Fruit fly (Drosophila melanogaster) whole organism, embryonic: ENCODE results near the gene EndoGI.

ENCODE experiments used
- BEAF-32 ChIP-seq: fragments of 200-800 bp; sonication (Bioruptor generic); optimal IDR thresholded peaks from 3 replicates; lab custom pipeline; 2017; ENCODE audit warnings: missing biosample characterization, missing genetic modification characterization, mild to moderate bottlenecking, moderate library complexity, missing genetic modification reagents
- CG11456 ChIP-seq: fragments of 200-800 bp; sonication (Bioruptor generic); IDR thresholded peaks from 3 replicates; pipeline ENCODE4 v1.3.6; 2022; ENCODE audit warnings: missing biosample characterization, missing genetic modification characterization
- CG12299 ChIP-seq: fragments of 200-800 bp; sonication (Bioruptor generic); optimal IDR thresholded peaks from 2 replicates; lab custom pipeline; 2018; ENCODE audit warnings: missing biosample characterization, mild to moderate bottlenecking, missing genetic modification characterization
- CG14050 ChIP-seq: fragments of 200-800 bp; sonication (Bioruptor generic); IDR thresholded peaks from 3 replicates; pipeline ENCODE4 v1.3.6; 2022; ENCODE audit warnings: missing biosample characterization, missing genetic modification characterization
- CG14860 ChIP-seq: fragments of 200-800 bp; sonication (Bioruptor generic); IDR thresholded peaks from 3 replicates; pipeline ENCODE4 v1.3.6; 2022; ENCODE audit warnings: missing biosample characterization, missing genetic modification characterization; ENCODE audit not compliant: partially characterized antibody
- CG15514 ChIP-seq: fragments of 200-800 bp; sonication (Bioruptor generic); optimal IDR thresholded peaks from 3 replicates; lab custom pipeline; 2017; ENCODE audit warnings: missing biosample characterization, missing genetic modification characterization, mild to moderate bottlenecking, moderate library complexity, missing genetic modification reagents
- CG1603 ChIP-seq: fragments of 200-800 bp; sonication (Bioruptor generic); optimal IDR thresholded peaks from 2 replicates; lab custom pipeline; 2019; ENCODE audit warnings: missing biosample characterization, mild to moderate bottlenecking, missing genetic modification characterization, moderate library complexity
- CG16815 ChIP-seq: fragments of 200-800 bp; sonication (Bioruptor generic); optimal IDR thresholded peaks from 3 replicates; lab custom pipeline; 2017; ENCODE audit warnings: missing biosample characterization, mild to moderate bottlenecking, missing genetic modification characterization
- CG17186 ChIP-seq: fragments of 200-800 bp; sonication (Bioruptor generic); optimal IDR thresholded peaks from 3 replicates; lab custom pipeline; 2017; ENCODE audit warnings: missing biosample characterization, missing genetic modification reagents, missing genetic modification characterization
- CG17359 ChIP-seq: fragments of 200-800 bp; sonication (Bioruptor generic); optimal IDR thresholded peaks from 3 replicates; lab custom pipeline; 2018; ENCODE audit warnings: missing biosample characterization, mild to moderate bottlenecking, missing genetic modification characterization, moderate library complexity
- CG18599 ChIP-seq: fragments of 200-800 bp; sonication (Bioruptor generic); optimal IDR thresholded peaks from 3 replicates; lab custom pipeline; 2017; ENCODE audit warnings: missing biosample characterization, missing genetic modification characterization, mild to moderate bottlenecking, moderate library complexity, missing genetic modification reagents
- CG18764 ChIP-seq: fragments of 200-800 bp; sonication (Bioruptor generic); optimal IDR thresholded peaks from 3 replicates; lab custom pipeline; 2016; ENCODE audit warnings: missing biosample characterization, missing genetic modification characterization
- CG31365 ChIP-seq: fragments of 200-800 bp; sonication (Bioruptor generic); optimal IDR thresholded peaks from 2 replicates; lab custom pipeline; 2018; ENCODE audit warnings: missing biosample characterization, mild to moderate bottlenecking, missing genetic modification characterization
- CG34422 ChIP-seq: fragments of 200-800 bp; sonication (Bioruptor generic); IDR thresholded peaks from 3 replicates; pipeline ENCODE4 v1.3.6; 2022; ENCODE audit warnings: missing biosample characterization, missing genetic modification characterization
- CG6791 ChIP-seq: fragments of 200-800 bp; sonication (Bioruptor generic); IDR thresholded peaks from 3 replicates; pipeline ENCODE4 v1.3.6; 2022; ENCODE audit warnings: missing biosample characterization, missing genetic modification characterization; ENCODE audit not compliant: partially characterized antibody
- CG7271 ChIP-seq: fragments of 200-800 bp; sonication (Bioruptor generic); optimal IDR thresholded peaks from 2 replicates; lab custom pipeline; 2018; ENCODE audit warnings: missing biosample characterization, mild to moderate bottlenecking, missing genetic modification characterization, moderate library complexity
- CG7357 ChIP-seq: fragments of 200-800 bp; sonication (Bioruptor generic); IDR thresholded peaks from 3 replicates; pipeline ENCODE4 v1.3.6; 2022; ENCODE audit warnings: missing biosample characterization, missing genetic modification characterization
- CG7556 ChIP-seq: fragments of 200-800 bp; sonication (Bioruptor generic); optimal IDR thresholded peaks from 2 replicates; lab custom pipeline; 2017; ENCODE audit warnings: missing biosample characterization, mild to moderate bottlenecking, missing genetic modification characterization
- CG9215 ChIP-seq: fragments of 200-800 bp; sonication (Bioruptor generic); IDR thresholded peaks from 2 replicates; pipeline ENCODE4 v1.3.6; 2022; ENCODE audit warnings: missing biosample characterization, missing genetic modification characterization
- Fer1 ChIP-seq: fragments of 200-800 bp; sonication (Bioruptor generic); optimal IDR thresholded peaks from 2 replicates; lab custom pipeline; 2017; ENCODE audit warnings: missing biosample characterization, mild to moderate bottlenecking, missing genetic modification characterization
- HLH3B ChIP-seq: fragments of 200-800 bp; sonication (Bioruptor generic); IDR thresholded peaks from 2 replicates; pipeline ENCODE4 v1.3.6; 2022; ENCODE audit warnings: missing biosample characterization, missing genetic modification characterization
- MESR4 ChIP-seq: fragments of 200-800 bp; sonication (Bioruptor generic); optimal IDR thresholded peaks from 2 replicates; lab custom pipeline; 2018; ENCODE audit warnings: missing biosample characterization, mild to moderate bottlenecking, missing genetic modification characterization, moderate library complexity
- Myb ChIP-seq: fragments of 200-800 bp; sonication (Bioruptor generic); optimal IDR thresholded peaks from 2 replicates; lab custom pipeline; 2016; ENCODE audit warnings: missing biosample characterization, missing genetic modification characterization
- Optix ChIP-seq: fragments of 200-800 bp; sonication (Bioruptor generic); IDR thresholded peaks from 3 replicates; pipeline ENCODE4 v1.3.6; 2022; ENCODE audit warnings: missing biosample characterization, missing genetic modification characterization
- Pdp1 ChIP-seq, 2 experiments: fragments of 200-800 bp; sonication (Bioruptor generic); optimal IDR thresholded peaks; 3 replicates each; lab custom pipeline; 2016; ENCODE audit warnings: missing biosample characterization in 2 of 2, missing genetic modification characterization in 2 of 2, mild to moderate bottlenecking in 1 of 2, moderate library complexity in 1 of 2
- Side ChIP-seq: fragments of 200-800 bp; sonication (Bioruptor generic); optimal IDR thresholded peaks from 2 replicates; lab custom pipeline; 2016; ENCODE audit warnings: missing biosample characterization, missing genetic modification characterization
- Six4 ChIP-seq: fragments of 200-800 bp; sonication (Bioruptor generic); optimal IDR thresholded peaks from 2 replicates; lab custom pipeline; 2016; ENCODE audit warnings: missing biosample characterization, missing genetic modification characterization
- Sox100B ChIP-seq: fragments of 200-800 bp; sonication (Bioruptor generic); optimal IDR thresholded peaks from 3 replicates; lab custom pipeline; 2018; ENCODE audit warnings: missing biosample characterization, mild to moderate bottlenecking, missing genetic modification characterization
- Stat92E ChIP-seq, 3 experiments: fragments of >200 bp in 2 of 3; fragments of 200-800 bp in 1 of 3; sonication (Bioruptor generic) in 1 of 3; optimal IDR thresholded peaks; 2 replicates each; lab custom pipeline; 2017 to 2019; ENCODE audit warnings: missing biosample characterization in 3 of 3, missing genetic modification characterization in 3 of 3, mild to moderate bottlenecking in 1 of 3, moderate library complexity in 1 of 3
- amos ChIP-seq: fragments of 200-800 bp; sonication (Bioruptor generic); IDR thresholded peaks from 2 replicates; pipeline ENCODE4 v1.3.6; 2022; ENCODE audit warnings: missing biosample characterization, missing genetic modification characterization; ENCODE audit not compliant: partially characterized antibody
- caup ChIP-seq: fragments of 200-800 bp; sonication (Bioruptor generic); optimal IDR thresholded peaks from 3 replicates; lab custom pipeline; 2017; ENCODE audit warnings: missing biosample characterization, mild to moderate bottlenecking, missing genetic modification characterization, moderate library complexity; ENCODE audit not compliant: severe bottlenecking
- cwo ChIP-seq: fragments of 200-800 bp; sonication (Bioruptor generic); optimal IDR thresholded peaks from 3 replicates; lab custom pipeline; 2017; ENCODE audit warnings: missing biosample characterization, missing genetic modification characterization, mild to moderate bottlenecking, moderate library complexity, missing genetic modification reagents
- exex ChIP-seq: fragments of 200-800 bp; sonication (Bioruptor generic); optimal IDR thresholded peaks from 4 replicates; lab custom pipeline; 2018; ENCODE audit warnings: missing biosample characterization, mild to moderate bottlenecking, missing genetic modification characterization, moderate library complexity
- fd96Cb ChIP-seq: fragments of 200-800 bp; sonication (Bioruptor generic); optimal IDR thresholded peaks from 2 replicates; lab custom pipeline; 2018; ENCODE audit warnings: missing biosample characterization, mild to moderate bottlenecking, missing genetic modification characterization, moderate library complexity
- gcm ChIP-seq: fragments of 200-800 bp; sonication (Bioruptor generic); optimal IDR thresholded peaks from 2 replicates; lab custom pipeline; 2019; ENCODE audit warnings: missing biosample characterization, mild to moderate bottlenecking, missing genetic modification characterization, moderate library complexity
- gcm2 ChIP-seq: fragments of 200-800 bp; sonication (Bioruptor generic); optimal IDR thresholded peaks from 2 replicates; lab custom pipeline; 2016; ENCODE audit warnings: missing biosample characterization, missing genetic modification characterization
- gem ChIP-seq: fragments of 200-800 bp; sonication (Bioruptor generic); optimal IDR thresholded peaks from 2 replicates; lab custom pipeline; 2019; ENCODE audit warnings: missing biosample characterization, mild to moderate bottlenecking, missing genetic modification characterization, moderate library complexity
- ham ChIP-seq: fragments of 200-800 bp; sonication (Bioruptor generic); IDR thresholded peaks from 2 replicates; pipeline ENCODE4 v1.3.6; 2022; ENCODE audit warnings: missing biosample characterization, missing genetic modification characterization
- jumu ChIP-seq: fragments of 200-800 bp; sonication (Bioruptor generic); optimal IDR thresholded peaks from 3 replicates; lab custom pipeline; 2016; ENCODE audit warnings: missing biosample characterization, missing genetic modification characterization
- pnt ChIP-seq: fragments of 200-800 bp; sonication (Bioruptor generic); optimal IDR thresholded peaks from 3 replicates; lab custom pipeline; 2016; ENCODE audit warnings: missing biosample characterization, missing genetic modification characterization
- run ChIP-seq: fragments of 200-800 bp; sonication (Bioruptor generic); optimal IDR thresholded peaks from 3 replicates; lab custom pipeline; 2018; ENCODE audit warnings: missing biosample characterization, mild to moderate bottlenecking, missing genetic modification characterization
- salm ChIP-seq: fragments of 200-800 bp; sonication (Bioruptor generic); optimal IDR thresholded peaks from 2 replicates; lab custom pipeline; 2018; ENCODE audit warnings: missing biosample characterization, mild to moderate bottlenecking, missing genetic modification characterization
- sens ChIP-seq: fragments of 200-800 bp; sonication (Bioruptor generic); peaks from one replicate; lab custom pipeline; 2016; ENCODE audit warnings: missing biosample characterization, missing genetic modification characterization
- sens-2 ChIP-seq: fragments of 200-800 bp; sonication (Bioruptor generic); IDR thresholded peaks from 2 replicates; pipeline ENCODE4 v1.3.6; 2022; ENCODE audit warnings: missing biosample characterization, missing genetic modification characterization
- seq ChIP-seq: fragments of 200-800 bp; sonication (Bioruptor generic); IDR thresholded peaks from 2 replicates; pipeline ENCODE4 v1.3.6; 2022; ENCODE audit warnings: missing biosample characterization, missing genetic modification characterization
- sna ChIP-seq: fragments of 200-800 bp; sonication (Bioruptor generic); IDR thresholded peaks from 2 replicates; pipeline ENCODE4 v1.3.6; 2022; ENCODE audit warnings: missing biosample characterization, missing genetic modification characterization; ENCODE audit not compliant: partially characterized antibody
- stc ChIP-seq: fragments of 200-800 bp; sonication (Bioruptor generic); IDR thresholded peaks from 2 replicates; pipeline ENCODE4 v1.3.6; 2022; ENCODE audit warnings: missing biosample characterization, missing genetic modification characterization

The EndoGI gene

DNA sequence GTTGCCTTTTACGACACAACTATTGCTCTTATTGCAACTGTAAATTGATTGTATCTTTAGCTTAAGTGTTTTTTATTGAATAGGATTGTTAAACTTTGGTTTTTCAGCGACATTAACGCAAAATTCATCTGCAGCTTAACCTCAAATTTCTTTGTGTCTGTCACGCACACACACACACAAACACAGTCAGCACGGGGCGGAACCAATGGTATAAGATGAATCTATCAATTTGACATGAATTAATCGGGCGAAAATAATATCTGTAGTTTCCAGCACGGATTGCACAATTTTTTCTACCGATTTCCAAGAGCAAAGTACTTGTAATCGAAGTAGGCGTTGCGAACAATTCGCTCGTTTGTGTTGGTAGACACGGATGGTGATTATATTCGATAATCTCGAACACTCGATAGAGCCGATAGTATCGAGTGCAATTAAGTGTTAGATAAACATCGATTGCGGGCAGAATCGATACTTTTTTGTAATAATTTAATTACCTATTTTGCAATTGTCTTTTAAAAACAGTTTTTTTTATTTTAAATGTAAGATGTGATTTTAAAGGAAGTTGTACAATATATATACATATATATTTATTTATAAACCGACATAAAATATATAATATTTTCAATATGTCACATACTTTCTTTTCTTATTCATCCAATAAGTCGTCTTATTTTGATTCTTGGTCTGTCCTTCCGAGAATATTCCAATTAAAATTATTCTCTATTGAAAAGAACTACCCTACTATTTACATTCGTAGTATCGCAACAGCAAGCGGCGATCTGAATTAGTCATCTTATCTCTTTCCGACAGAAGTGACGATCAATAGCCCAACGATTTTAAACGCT lies at the start of gene EndoGI, which contains the start of gene PRL-1 (continued):
- TF ChIP-seq sna (GFP tag; lab: Robert Waterston, UW) (peak; percentile 97), Stat92E (GFP tag; optimal IDR thresholded peaks at IDR 0.05; lab: Kevin White, UChicago) (peak in 1 of 3 experiments; percentile 34), cwo (peak; percentile 70), CG15514 (peak; percentile 74), CG16815 (peak; percentile 16), ham (GFP tag; lab: Robert Waterston, UW) (no peak), seq (GFP tag; lab: Robert Waterston, UW) (0 out of 2 replicates have a peak, but pooled peaks have one; percentile 62), jumu (GFP tag; lab: Kevin White, UChicago) (no peak), CG9215 (GFP tag; lab: Robert Waterston, UW) (no peak), Myb (GFP tag; lab: Kevin White, UChicago) (peak; percentile 41), CG17186 (GFP tag; lab: Kevin White, UChicago) (peak; percentile 43), Optix (GFP tag; lab: Robert Waterston, UW) (no peak), CG7271 (tag; lab: Kevin White, UChicago) (no peak), CG7556 (GFP tag; lab: Kevin White, UChicago) (peak; percentile 73), gcm (GFP tag; lab: Kevin White, UChicago) (peak; percentile 85), sens-2 (GFP tag; lab: Robert Waterston, UW) (peak; percentile 57; the same call in 1 of the 2 replicates), gcm2 (GFP tag; lab: Kevin White, UChicago) (no peak), Pdp1 (GFP tag; optimal IDR thresholded peaks at IDR 0.05; lab: Kevin White, UChicago) (peak in 1 of 2 experiments; percentile 57), CG17359 (tag; lab: Kevin White, UChicago) (peak; percentile 68), exex (tag; lab: Kevin White, UChicago) (peak; percentile 71), Sox100B (GFP tag; lab: Kevin White, UChicago) (peak; percentile 81), CG12299 (peak; percentile 78), CG18599 (GFP tag; lab: Kevin White, UChicago) (peak; percentile 79), salm (tag; lab: Kevin White, UChicago) (peak; percentile 61), CG1603 (tag; lab: Kevin White, UChicago) (peak; percentile 70), gem (tag; lab: Kevin White, UChicago) (peak; percentile 91), stc (GFP tag; lab: Robert Waterston, UW) (peak; percentile 84), CG7357 (GFP tag; lab: Robert Waterston, UW) (no peak), CG14050 (GFP tag; lab: Robert Waterston, UW) (peak; percentile 43; the same call in 1 of the 3 replicates), Side (GFP tag; lab: Kevin White, UChicago) (no peak), CG6791 (GFP tag; lab: Robert Waterston, UW) (peak; percentile 100), Fer1 (GFP tag; lab: Kevin White, UChicago) (peak; percentile 65), CG34422 (peak; percentile 47; the same call in 1 of the 3 replicates), sens (GFP tag; lab: Kevin White, UChicago) (peak; percentile 86), pnt (no peak), CG18764 (GFP tag; lab: Kevin White, UChicago) (peak; percentile 40), fd96Cb (tag; lab: Kevin White, UChicago) (peak; percentile 57), amos (peak; percentile 100), MESR4 (peak; percentile 94), CG14860 (GFP tag; lab: Robert Waterston, UW) (peak; percentile 100), run (tag; lab: Kevin White, UChicago) (no peak), HLH3B (GFP tag; lab: Robert Waterston, UW) (peak; percentile 84; the same call in 1 of the 2 replicates), BEAF-32 (peak; percentile 98), CG11456 (GFP tag; lab: Robert Waterston, UW) (no peak), Six4 (GFP tag; lab: Kevin White, UChicago) (peak; percentile 54), caup (GFP tag; lab: Kevin White, UChicago) (peak; percentile 71), CG31365 (tag; lab: Kevin White, UChicago) (no peak)
